Worm (Caenorhabditis elegans) whole organism, early embryonic: ENCODE data around the gene appg-2.

Experiments used
- B0310.2 ChIP-seq: sonication (generic microtip); optimal IDR thresholded peaks from 2 replicates; lab custom pipeline; 2016; ENCODE audit warnings: mild to moderate bottlenecking, missing genetic modification characterization, missing compliant biosample characterization
- F13C5.2 ChIP-seq: sonication (generic microtip); optimal IDR thresholded peaks from 2 replicates; lab custom pipeline; 2017; ENCODE audit warnings: mild to moderate bottlenecking, missing genetic modification characterization, inconsistent platforms, missing compliant biosample characterization
- aly-1 ChIP-seq: sonication (generic microtip); optimal IDR thresholded peaks from 2 replicates; lab custom pipeline; 2016; ENCODE audit warnings: missing genetic modification characterization, missing compliant biosample characterization
- ama-1 ChIP-seq: fragments of 150-350 bp; optimal IDR thresholded peaks from 2 replicates; lab custom pipeline; 2014
- ceh-13 ChIP-seq: fragments of 200-800 bp; sonication (Bioruptor generic); optimal IDR thresholded peaks from 2 replicates; lab custom pipeline; 2018; ENCODE audit warnings: mild to moderate bottlenecking, missing genetic modification characterization, missing compliant biosample characterization
- ceh-36 ChIP-seq: sonication (generic microtip); optimal IDR thresholded peaks from 2 replicates; lab custom pipeline; 2016; ENCODE audit warnings: missing genetic modification characterization, inconsistent platforms, missing compliant biosample characterization
- ets-7 ChIP-seq: sonication (generic microtip); optimal IDR thresholded peaks from 2 replicates; lab custom pipeline; 2016; ENCODE audit warnings: missing genotype, missing genetic modification characterization, missing compliant biosample characterization
- flt-1 ChIP-seq: fragments of 200-800 bp; sonication (Bioruptor generic); IDR thresholded peaks from 2 replicates; pipeline ENCODE4 v1.3.6; 2022; ENCODE audit warnings: missing genetic modification characterization, missing compliant biosample characterization
- hmbx-1 ChIP-seq: sonication (generic microtip); optimal IDR thresholded peaks from 2 replicates; lab custom pipeline; 2016; ENCODE audit warnings: mild to moderate bottlenecking, missing genetic modification characterization, missing compliant biosample characterization
- hmg-4 ChIP-seq: fragments of 200-800 bp; sonication (Bioruptor generic); optimal IDR thresholded peaks from 2 replicates; lab custom pipeline; 2018; ENCODE audit warnings: mild to moderate bottlenecking, missing genetic modification characterization, missing compliant biosample characterization
- hnd-1 ChIP-seq: sonication (generic microtip); optimal IDR thresholded peaks from 2 replicates; lab custom pipeline; 2016; ENCODE audit warnings: missing genetic modification characterization, missing compliant biosample characterization
- pes-1 ChIP-seq: fragments of 200-800 bp; sonication (Bioruptor generic); IDR thresholded peaks from 2 replicates; pipeline ENCODE4 v1.3.6; 2022; ENCODE audit warnings: missing genetic modification reagents, missing genetic modification characterization, missing compliant biosample characterization
- scrt-1 ChIP-seq: fragments of 200-800 bp; sonication (Bioruptor generic); IDR thresholded peaks from 2 replicates; pipeline ENCODE4 v1.3.6; 2022; ENCODE audit warnings: missing genetic modification characterization, missing compliant biosample characterization
- sea-1 ChIP-seq: fragments of 200-800 bp; sonication (Bioruptor generic); conservative IDR thresholded peaks from 2 replicates; pipeline ENCODE4 v1.3.6; 2022; ENCODE audit warnings: missing genetic modification characterization, missing compliant biosample characterization
- tbx-11 ChIP-seq: fragments of 200-800 bp; sonication (Bioruptor generic); IDR thresholded peaks from 2 replicates; pipeline ENCODE4 v1.3.6; 2022; ENCODE audit warnings: missing genetic modification characterization, missing compliant biosample characterization
- tbx-37 ChIP-seq: fragments of 200-800 bp; sonication (Bioruptor generic); conservative IDR thresholded peaks from 2 replicates; pipeline ENCODE4 v1.3.6; 2022; ENCODE audit warnings: missing genetic modification reagents, missing genetic modification characterization, missing compliant biosample characterization
- tra-4 ChIP-seq: sonication (generic microtip); optimal IDR thresholded peaks from 2 replicates; lab custom pipeline; 2017; ENCODE audit warnings: missing genetic modification characterization, missing compliant biosample characterization

Gene appg-2

DNA sequence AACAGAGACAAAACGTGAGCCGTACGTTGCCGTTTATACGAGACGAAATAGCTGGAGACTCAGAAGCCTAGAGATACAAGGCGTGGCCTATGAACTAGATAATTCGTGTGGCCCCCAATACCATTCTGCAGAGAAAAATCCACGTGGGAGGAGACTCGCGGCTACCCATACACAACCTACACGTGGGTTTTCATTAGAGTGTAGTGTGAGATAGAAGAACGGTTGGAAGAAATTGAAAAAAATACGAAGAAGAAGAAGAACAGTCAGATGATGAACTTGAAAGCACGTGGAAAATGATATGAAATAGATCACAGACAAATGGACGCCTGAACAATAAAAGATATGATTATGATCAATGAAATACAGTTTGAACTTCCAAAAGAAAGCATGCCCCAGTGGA, 35.8 kb upstream of the appg-2 start:
- TF ChIP-seq tra-4 (tag; lab: Kevin White, UChicago) (no peak), sea-1 (GFP tag; lab: Robert Waterston, UW) (no peak), hmg-4 (GFP tag; lab: Kevin White, UChicago) (no peak), tbx-11 (GFP tag; lab: Robert Waterston, UW) (no peak), B0310.2 (no peak), ama-1 (lab: Kevin White, UChicago) (no peak), hmbx-1 (tag; lab: Kevin White, UChicago) (no peak), tbx-37 (no peak), flt-1 (GFP tag; lab: Robert Waterston, UW) (no peak), ets-7 (tag; lab: Kevin White, UChicago) (no peak), scrt-1 (GFP tag; lab: Robert Waterston, UW) (no peak), F13C5.2 (tag; lab: Kevin White, UChicago) (no peak), pes-1 (GFP tag; lab: Robert Waterston, UW) (no peak), ceh-13 (GFP tag; lab: Kevin White, UChicago) (no peak), aly-1 (no peak), hnd-1 (no peak)

DNA sequence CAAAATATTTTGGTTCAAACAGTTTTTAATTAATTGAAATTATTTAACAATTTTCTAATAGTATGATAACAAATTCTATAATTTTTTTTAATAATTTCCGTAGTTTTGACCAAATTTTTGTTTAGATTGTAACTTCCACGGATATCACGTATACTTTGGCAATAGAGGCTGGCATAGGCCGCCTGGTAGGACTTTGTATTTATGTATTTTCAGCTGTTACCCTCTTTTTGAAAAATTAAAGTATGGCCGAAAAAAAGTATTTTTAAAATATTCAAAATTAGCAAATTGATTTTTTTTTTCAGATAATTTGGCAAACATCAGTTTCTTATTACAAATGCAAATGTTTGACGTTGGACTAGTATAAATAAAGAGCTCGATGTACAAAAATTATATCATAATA, 34.5 kb upstream of the appg-2 start, which contains the start of the genes nsph-1.1 and K08F8.15:
nsph-1.1 (plus strand) TSS at position 301 of the 400 bp plus-strand sequence.
K08F8.15 (plus strand) TSS at position 335 of the 400 bp plus-strand sequence.
- TF ChIP-seq hnd-1 (no peak), ets-7 (tag; lab: Kevin White, UChicago) (no peak), tbx-11 (GFP tag; lab: Robert Waterston, UW) (no peak), tbx-37 (no peak), hmg-4 (GFP tag; lab: Kevin White, UChicago) (no peak), tra-4 (tag; lab: Kevin White, UChicago) (no peak), hmbx-1 (tag; lab: Kevin White, UChicago) (no peak), ceh-36 (tag; lab: Kevin White, UChicago) (no peak), aly-1 (no peak), flt-1 (GFP tag; lab: Robert Waterston, UW) (no peak), sea-1 (GFP tag; lab: Robert Waterston, UW) (no peak), scrt-1 (GFP tag; lab: Robert Waterston, UW) (no peak), F13C5.2 (tag; lab: Kevin White, UChicago) (no peak), ama-1 (lab: Kevin White, UChicago) (no peak), ceh-13 (GFP tag; lab: Kevin White, UChicago) (no peak), pes-1 (GFP tag; lab: Robert Waterston, UW) (no peak), B0310.2 (no peak)

DNA sequence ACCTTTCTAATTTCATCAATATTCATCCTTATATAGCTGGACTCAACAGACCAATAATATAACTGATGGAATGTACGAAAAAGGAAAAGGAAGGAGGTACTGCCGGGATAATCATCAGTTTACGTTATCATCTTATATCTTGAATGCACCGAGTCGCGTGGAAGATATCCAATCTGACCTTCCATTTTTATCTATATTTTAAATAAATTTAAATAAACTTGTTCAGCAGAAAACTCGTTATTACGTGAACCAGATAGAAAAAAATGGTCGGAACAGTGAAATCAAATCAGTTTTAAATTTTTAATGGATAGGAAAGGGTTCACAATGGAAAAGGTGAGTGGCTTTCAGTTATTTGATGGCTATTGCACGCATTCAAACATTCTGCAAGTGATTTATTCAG, 34.0 kb upstream of the appg-2 start, which contains the start of gene pah-1:
pah-1 (minus strand) TSS at position 101 of the 400 bp plus-strand sequence.
- TF ChIP-seq hmbx-1 (tag; lab: Kevin White, UChicago) (no peak), tbx-37 (no peak), ceh-13 (GFP tag; lab: Kevin White, UChicago) (no peak), tra-4 (tag; lab: Kevin White, UChicago) (no peak), hnd-1 (no peak), sea-1 (GFP tag; lab: Robert Waterston, UW) (no peak), F13C5.2 (tag; lab: Kevin White, UChicago) (no peak), scrt-1 (GFP tag; lab: Robert Waterston, UW) (no peak), hmg-4 (GFP tag; lab: Kevin White, UChicago) (no peak), ets-7 (tag; lab: Kevin White, UChicago) (no peak), tbx-11 (GFP tag; lab: Robert Waterston, UW) (no peak)

DNA sequence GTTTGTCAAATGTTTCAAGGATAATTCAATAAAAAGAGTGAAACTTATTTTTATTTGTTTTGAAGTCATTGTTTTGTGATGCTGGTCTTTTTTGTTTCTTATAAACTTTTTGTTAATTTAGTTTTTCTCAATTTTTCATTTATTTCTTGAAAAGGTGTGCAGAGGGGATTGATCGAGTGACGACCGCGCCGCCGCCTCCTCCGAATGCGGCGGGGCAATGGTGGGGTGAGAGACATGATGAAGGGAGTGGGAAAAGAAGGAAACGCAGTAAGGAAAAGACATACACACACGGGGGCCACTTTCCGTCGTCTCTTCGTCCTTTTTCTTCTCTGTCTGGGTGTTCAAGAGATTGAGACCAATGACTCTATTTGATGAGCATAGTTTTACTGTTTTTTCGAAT, 31.6 kb upstream of the appg-2 start:
- no peak for TF ChIP-seq hnd-1
- TF ChIP-seq F13C5.2 (tag; lab: Kevin White, UChicago), result peak; percentile 53
- peak; percentile 69 for TF ChIP-seq hmg-4 (GFP tag; lab: Kevin White, UChicago)
- no peak for TF ChIP-seq ceh-36 (tag; lab: Kevin White, UChicago)

DNA sequence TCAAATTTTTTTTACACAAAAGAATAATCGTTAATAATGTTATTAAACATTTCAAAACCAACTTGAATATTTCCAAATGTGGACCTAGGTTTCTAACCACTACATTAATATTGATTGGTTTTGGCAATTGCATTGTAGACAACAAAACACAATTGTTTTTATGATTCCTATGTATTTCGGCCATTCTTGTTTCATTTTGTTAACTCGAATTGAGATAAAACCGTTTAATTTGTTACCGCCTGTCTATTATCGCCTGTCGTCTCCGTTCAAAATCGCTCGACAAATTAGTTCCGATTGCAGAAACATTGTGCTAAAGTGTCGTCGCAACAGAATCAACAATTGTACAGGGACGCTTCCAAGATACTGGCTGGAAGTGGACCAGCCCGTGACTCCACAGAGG, 30.3 kb upstream of the appg-2 start, which contains the start of gene let-19:
let-19 (plus strand) TSS at position 301 of the 400 bp plus-strand sequence.
- TF ChIP-seq hmbx-1 (tag; lab: Kevin White, UChicago) (no peak), ets-7 (tag; lab: Kevin White, UChicago) (no peak), sea-1 (GFP tag; lab: Robert Waterston, UW) (no peak), ceh-36 (tag; lab: Kevin White, UChicago) (no peak), ceh-13 (GFP tag; lab: Kevin White, UChicago) (no peak), tbx-11 (GFP tag; lab: Robert Waterston, UW) (no peak), hmg-4 (GFP tag; lab: Kevin White, UChicago) (no peak), aly-1 (no peak), tbx-37 (no peak), F13C5.2 (tag; lab: Kevin White, UChicago) (no peak), scrt-1 (GFP tag; lab: Robert Waterston, UW) (no peak), hnd-1 (no peak), pes-1 (GFP tag; lab: Robert Waterston, UW) (no peak)

DNA sequence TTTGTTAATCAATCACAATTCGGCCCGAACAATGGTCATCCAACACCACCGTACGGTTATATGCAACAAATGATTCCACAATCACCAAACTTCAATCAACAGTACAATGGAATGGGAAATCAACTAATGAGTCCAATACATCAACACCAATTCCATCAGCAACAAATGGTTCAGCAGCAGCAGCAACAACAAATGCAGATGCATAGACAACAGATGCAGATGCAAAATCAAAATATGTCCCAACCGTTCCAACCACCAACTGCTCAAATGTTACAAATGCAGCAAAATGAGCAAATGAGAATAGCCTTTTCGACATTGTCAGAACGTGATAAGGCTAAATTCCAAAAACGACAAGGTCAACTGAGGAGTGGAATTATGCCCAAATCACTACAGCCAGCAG, 24.4 kb upstream of the appg-2 start:
- no peak for TF ChIP-seq hmg-4 (GFP tag; lab: Kevin White, UChicago)
- no peak for TF ChIP-seq ama-1 (lab: Kevin White, UChicago)
- no peak for TF ChIP-seq flt-1 (GFP tag; lab: Robert Waterston, UW)
- TF ChIP-seq hnd-1, result no peak
- no peak for TF ChIP-seq F13C5.2 (tag; lab: Kevin White, UChicago)
- TF ChIP-seq pes-1 (GFP tag; lab: Robert Waterston, UW), result no peak
- TF ChIP-seq B0310.2, result no peak
- no peak for TF ChIP-seq ceh-13 (GFP tag; lab: Kevin White, UChicago)
- no peak for TF ChIP-seq sea-1 (GFP tag; lab: Robert Waterston, UW)
- no peak for TF ChIP-seq ets-7 (tag; lab: Kevin White, UChicago)
- TF ChIP-seq ceh-36 (tag; lab: Kevin White, UChicago), result no peak
- TF ChIP-seq tbx-37, result no peak
- TF ChIP-seq tbx-11 (GFP tag; lab: Robert Waterston, UW), result no peak
- TF ChIP-seq aly-1, result no peak
- no peak for TF ChIP-seq scrt-1 (GFP tag; lab: Robert Waterston, UW)
- no peak for TF ChIP-seq hmbx-1 (tag; lab: Kevin White, UChicago)
- TF ChIP-seq tra-4 (tag; lab: Kevin White, UChicago), result no peak
